Worm (Caenorhabditis elegans): ENCODE results near the gene clec-135.

The clec-135 gene

DNA sequence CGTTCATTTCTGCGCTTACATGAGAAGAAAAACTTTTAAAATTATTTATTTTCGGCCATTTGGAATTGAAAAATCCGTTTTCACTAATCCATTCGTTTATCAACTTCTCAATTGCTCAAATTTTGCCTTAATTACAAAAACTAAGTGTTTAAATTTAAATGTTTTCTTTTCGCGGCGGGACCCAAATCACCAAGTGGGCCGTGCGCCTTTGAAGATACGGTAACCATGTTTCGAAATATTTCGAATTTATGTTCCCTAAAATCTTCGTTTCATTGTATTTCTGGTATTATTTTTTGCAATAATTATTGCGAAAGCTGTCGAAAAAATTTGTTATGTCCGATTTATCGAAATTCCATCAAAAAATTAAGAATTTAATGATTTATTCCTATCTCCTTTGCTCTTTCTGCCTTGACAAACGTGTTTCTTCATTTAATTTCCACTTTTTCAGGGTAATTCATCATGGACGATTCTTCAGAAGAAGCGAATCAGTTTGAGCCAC, 31.9 kb downstream of the clec-135 start, which contains the start of gene C16A11.4:
C16A11.4 (plus strand) TSS at position 449 of the 499 bp plus-strand sequence.
- no peak for TF ChIP-seq fos-1 (tag; optimal IDR thresholded peaks at IDR 0.05)
- no peak for TF ChIP-seq mab-5 (tag; optimal IDR thresholded peaks at IDR 0.05)
- no peak for TF ChIP-seq ztf-11 (tag; optimal IDR thresholded peaks at IDR 0.05)
- TF ChIP-seq lsy-2 (tag; optimal IDR thresholded peaks at IDR 0.05) = no peak
- no peak for TF ChIP-seq mdl-1 (tag; optimal IDR thresholded peaks at IDR 0.05)
- no peak for TF ChIP-seq C34F6.9 (tag; optimal IDR thresholded peaks at IDR 0.05)
- TF ChIP-seq mbf-1 (tag; optimal IDR thresholded peaks at IDR 0.05) = no peak
- TF ChIP-seq nhr-77 (tag; optimal IDR thresholded peaks at IDR 0.05) = no peak
- TF ChIP-seq ztf-4 (tag; optimal IDR thresholded peaks at IDR 0.05) = no peak

DNA sequence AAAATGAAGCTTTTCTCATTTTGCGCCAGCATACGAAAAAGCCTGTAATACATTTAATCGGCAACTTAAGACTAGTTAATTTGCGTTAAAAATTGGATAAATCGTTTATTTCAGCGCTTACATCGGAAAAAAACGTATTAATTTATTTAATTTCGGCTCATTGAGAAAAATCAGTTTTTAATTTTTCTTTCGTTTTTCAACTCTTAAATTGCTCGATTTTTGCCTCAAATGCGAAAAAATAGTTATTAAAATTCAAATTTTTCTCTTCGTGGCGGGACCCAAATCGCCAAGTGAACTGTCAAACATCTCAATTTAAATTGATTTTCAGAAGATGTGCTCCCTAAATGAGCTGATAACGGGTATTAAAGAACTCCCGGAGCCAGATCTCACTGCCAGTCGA, 35.6 kb downstream of the clec-135 start, which contains the start of gene C16A11.5:
C16A11.5 (plus strand) TSS at position 323 of the 400 bp plus-strand sequence.
- TF ChIP-seq lin-11 (tag; optimal IDR thresholded peaks at IDR 0.05) (no peak), ama-1 (optimal IDR thresholded peaks at IDR 0.05) (no peak), nhr-77 (tag; optimal IDR thresholded peaks at IDR 0.05) (no peak), ceh-82 (tag; optimal IDR thresholded peaks at IDR 0.05) (no peak), ztf-1 (GFP tag; conservative IDR thresholded peaks at IDR 0.05) (no peak), skn-1 (tag; optimal IDR thresholded peaks at IDR 0.05) (no peak), alr-1 (tag; optimal IDR thresholded peaks at IDR 0.05) (no peak), nhr-237 (tag; optimal IDR thresholded peaks at IDR 0.05) (no peak), sma-9 (GFP tag; optimal IDR thresholded peaks at IDR 0.05) (no peak), sma-9 (tag; optimal IDR thresholded peaks at IDR 0.05) (no peak), sem-4 (tag; optimal IDR thresholded peaks at IDR 0.05) (no peak), lin-39 (tag; optimal IDR thresholded peaks at IDR 0.05) (no peak), unc-39 (tag; optimal IDR thresholded peaks at IDR 0.05) (no peak)

DNA sequence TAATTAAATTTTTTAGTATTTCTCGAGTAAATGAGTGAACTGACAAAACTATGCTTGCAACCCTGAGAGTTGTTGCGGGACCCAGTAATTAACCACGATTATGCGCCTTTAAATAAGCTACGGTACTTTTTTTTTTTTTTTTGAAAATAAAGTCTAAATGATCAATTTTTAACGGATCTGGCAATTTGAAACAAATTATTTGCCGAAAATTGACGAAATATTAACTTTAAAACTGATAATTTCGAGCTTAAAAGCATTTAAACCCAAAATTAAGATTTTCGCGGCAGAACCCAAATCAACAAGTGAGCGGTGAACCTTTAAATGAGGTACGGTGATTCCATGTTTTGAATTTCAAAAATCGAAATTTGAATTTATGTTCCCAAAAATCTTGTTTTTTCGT, 36.1 kb downstream of the clec-135 start:
- TF ChIP-seq unc-62 (GFP tag; optimal IDR thresholded peaks at IDR 0.05) (no peak), gmeb-1 (tag; optimal IDR thresholded peaks at IDR 0.05) (no peak), nhr-77 (tag; optimal IDR thresholded peaks at IDR 0.05) (no peak), nhr-129 (tag; optimal IDR thresholded peaks at IDR 0.05) (no peak), ztf-1 (GFP tag; conservative IDR thresholded peaks at IDR 0.05) (no peak), nhr-237 (tag; optimal IDR thresholded peaks at IDR 0.05) (no peak), aly-2 (tag; optimal IDR thresholded peaks at IDR 0.05) (no peak), Y55F3AM.14 (GFP tag; optimal IDR thresholded peaks at IDR 0.05) (no peak), snpc-4 (tag; optimal IDR thresholded peaks at IDR 0.05) (no peak), fos-1 (tag; optimal IDR thresholded peaks at IDR 0.05) (no peak), zag-1 (tag; optimal IDR thresholded peaks at IDR 0.05) (no peak), dmd-4 (tag; optimal IDR thresholded peaks at IDR 0.05) (no peak), nhr-12 (tag; optimal IDR thresholded peaks at IDR 0.05) (no peak)

DNA sequence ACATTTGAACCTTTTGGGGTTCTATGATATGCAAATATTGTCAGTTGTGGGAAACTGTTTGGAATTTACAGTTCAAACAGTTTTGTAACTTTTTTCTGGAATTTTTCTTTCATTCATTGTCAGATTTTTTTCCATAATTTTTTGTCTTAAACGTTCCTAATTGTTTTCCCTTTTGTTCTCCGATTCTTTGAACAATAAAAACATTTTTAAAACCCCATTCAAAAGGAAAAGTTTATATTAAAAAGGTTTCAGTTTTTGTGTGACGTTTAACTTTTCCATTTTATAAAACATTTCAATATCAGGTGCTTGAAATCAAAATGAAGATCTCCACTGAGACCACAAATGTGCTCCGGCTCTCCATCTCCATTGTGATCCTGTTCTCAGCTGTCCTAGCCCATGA, 39.5 kb downstream of the clec-135 start, which contains the start of gene F31D5.1:
F31D5.1 (plus strand) TSS at position 301 of the 400 bp plus-strand sequence.
- no peak for TF ChIP-seq nhr-237 (tag; optimal IDR thresholded peaks at IDR 0.05)
- no peak for TF ChIP-seq lin-11 (tag; optimal IDR thresholded peaks at IDR 0.05)
- TF ChIP-seq lin-39 (tag; optimal IDR thresholded peaks at IDR 0.05) = no peak
- no peak for TF ChIP-seq elt-1 (tag; optimal IDR thresholded peaks at IDR 0.05)
- TF ChIP-seq Y55F3AM.14 (GFP tag; optimal IDR thresholded peaks at IDR 0.05) = no peak
- no peak for TF ChIP-seq mbf-1 (tag; optimal IDR thresholded peaks at IDR 0.05)
- TF ChIP-seq sma-9 (GFP tag; optimal IDR thresholded peaks at IDR 0.05) = no peak
- TF ChIP-seq sma-9 (tag; optimal IDR thresholded peaks at IDR 0.05) = no peak
- no peak for TF ChIP-seq alr-1 (tag; optimal IDR thresholded peaks at IDR 0.05)

DNA sequence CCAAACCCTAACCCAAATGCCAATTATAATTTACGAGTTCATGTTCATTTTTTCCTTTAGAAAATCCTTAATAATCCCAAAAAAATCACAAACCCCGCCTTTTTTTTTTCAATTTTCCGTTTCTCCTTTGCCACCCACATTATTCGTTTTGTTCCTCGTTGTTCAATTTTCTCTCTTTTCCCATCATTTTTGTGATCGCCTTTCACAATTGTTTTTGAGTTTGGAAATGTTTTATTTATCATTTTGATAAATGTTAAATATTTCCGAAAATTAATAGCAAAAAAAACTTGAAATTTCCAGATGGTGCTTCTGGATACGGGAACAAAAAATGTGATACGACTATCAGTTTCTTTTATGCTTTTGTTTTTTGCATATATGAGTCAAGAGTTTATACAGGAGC, 43.3 kb downstream of the clec-135 start, which contains the start of gene F31D5.2:
F31D5.2 (plus strand) TSS at position 301 of the 400 bp plus-strand sequence.
- TF ChIP-seq lin-39 (tag; optimal IDR thresholded peaks at IDR 0.05) = no peak
- no peak for TF ChIP-seq Y55F3AM.14 (GFP tag; optimal IDR thresholded peaks at IDR 0.05)
- no peak for TF ChIP-seq unc-55 (GFP tag; optimal IDR thresholded peaks at IDR 0.05)
- TF ChIP-seq nhr-6 (tag; optimal IDR thresholded peaks at IDR 0.05) = no peak

DNA sequence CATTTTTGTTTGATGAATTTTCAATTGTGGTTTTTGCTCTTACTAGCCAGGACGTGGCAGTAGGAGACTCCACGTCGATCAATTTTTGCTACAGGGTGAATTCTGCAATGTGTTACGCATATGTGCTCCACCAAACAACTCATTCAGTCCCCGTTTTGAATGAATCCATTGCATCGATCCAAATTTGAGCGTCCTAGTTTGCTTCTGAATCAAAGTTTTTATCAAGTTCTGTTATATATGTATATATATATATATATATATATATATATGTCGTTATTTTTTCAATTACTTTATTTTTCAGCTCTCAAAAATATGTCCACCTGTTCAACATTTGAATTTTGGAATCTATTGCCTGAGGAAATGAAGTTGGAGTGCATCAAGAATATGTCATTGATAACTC, 47.5 kb downstream of the clec-135 start, which contains the start of gene F31D5.7:
F31D5.7 (plus strand) TSS at position 301 of the 400 bp plus-strand sequence.
- no peak for TF ChIP-seq nhr-10 (tag; optimal IDR thresholded peaks at IDR 0.05)
